Worm (Caenorhabditis elegans) whole organism, L3 larva: Measurements from ENCODE around the gene F26G5.1.

Source experiments
- ZK546.5 ChIP-seq: sonication (generic microtip); optimal IDR thresholded peaks from 2 replicates; lab custom pipeline; 2017; ENCODE audit warnings: missing biosample characterization, missing genetic modification characterization
- ama-1 ChIP-seq: fragments of 150-350 bp; optimal IDR thresholded peaks from 2 replicates; lab custom pipeline; 2018
- egl-5 ChIP-seq: fragments of 150-350 bp; optimal IDR thresholded peaks from 2 replicates; lab custom pipeline; 2017; ENCODE audit warnings: missing biosample characterization, missing genetic modification reagents, missing genetic modification characterization, inconsistent platforms
- jun-1 ChIP-seq: fragments of 150-350 bp; optimal IDR thresholded peaks from 2 replicates; lab custom pipeline; 2014; ENCODE audit warnings: missing biosample characterization, missing genetic modification reagents, missing genetic modification characterization
- nhr-76 ChIP-seq: fragments of 150-350 bp; sonication (generic microtip); optimal IDR thresholded peaks from 5 replicates; lab custom pipeline; 2014; ENCODE audit warnings: missing biosample characterization, missing genetic modification characterization
- nhr-77 ChIP-seq: fragments of 150-350 bp; optimal IDR thresholded peaks from 2 replicates; lab custom pipeline; 2014; ENCODE audit warnings: missing biosample characterization, missing genetic modification characterization

DNA sequence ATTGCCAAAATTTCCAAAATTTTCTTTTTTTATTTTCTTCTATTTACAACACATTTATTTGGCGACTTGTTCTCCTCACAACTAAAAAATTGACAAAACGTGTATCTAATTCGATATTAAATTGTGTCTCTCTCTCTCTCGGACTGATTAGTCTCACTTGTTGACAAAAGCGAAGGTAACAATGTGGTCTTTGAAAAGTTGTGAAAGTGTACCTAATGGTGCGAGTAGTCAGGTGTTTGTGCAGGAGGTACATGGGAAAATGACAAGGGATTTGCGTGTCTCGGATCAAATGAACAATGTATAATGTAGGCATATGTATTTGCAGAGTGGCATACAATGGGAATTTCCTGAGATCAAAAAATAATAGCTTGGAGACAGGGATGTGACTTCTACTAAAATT is 5.8 kb upstream of the F26G5.1 start:
- TF ChIP-seq jun-1 (tag; lab: Kevin White, UChicago): no peak
- TF ChIP-seq nhr-77: no peak
- no peak for TF ChIP-seq ZK546.5 (tag; lab: Kevin White, UChicago)
- TF ChIP-seq ama-1 (lab: Kevin White, UChicago): no peak
- no peak for TF ChIP-seq egl-5 (tag; lab: Kevin White, UChicago)
- no peak for TF ChIP-seq nhr-76 (tag; lab: Kevin White, UChicago)
